Fruit fly (Drosophila melanogaster): ENCODE measurements around the gene RluA-2.

RluA-2 gene

dm6 chr2L:10442048-10442790, 34.7 kb upstream of the RluA-2 start, which contains the start of gene loh (continued):
- TF ChIP-seq cas (GFP tag; IDR thresholded peaks at IDR 0.05) = no peak
- no peak for TF ChIP-seq CG17568 (GFP tag; optimal IDR thresholded peaks at IDR 0.05)
- peak; percentile 18 for TF ChIP-seq CG1603 (tag; optimal IDR thresholded peaks at IDR 0.05)
- TF ChIP-seq YL-1 (GFP tag; optimal IDR thresholded peaks at IDR 0.05) = no peak
- peak; percentile 27 for TF ChIP-seq Hsf (GFP tag; optimal IDR thresholded peaks at IDR 0.05)
- peak; percentile 51 for TF ChIP-seq ind (GFP tag; optimal IDR thresholded peaks at IDR 0.05)
- peak; percentile 49 for TF ChIP-seq CG12104 (GFP tag; optimal IDR thresholded peaks at IDR 0.05)
- no peak for TF ChIP-seq CG14965 (GFP tag; optimal IDR thresholded peaks at IDR 0.05; ENCODE audit: borderline replicate concordance)
- no peak for TF ChIP-seq CkIIα-i1 (GFP tag; IDR thresholded peaks at IDR 0.05)
- peak; percentile 61 for TF ChIP-seq CG1602 (GFP tag; optimal IDR thresholded peaks at IDR 0.05)
- TF ChIP-seq CG9609 (GFP tag; optimal IDR thresholded peaks at IDR 0.05) = no peak
- TF ChIP-seq Ets97D (GFP tag; optimal IDR thresholded peaks at IDR 0.05) = no peak
- TF ChIP-seq Camta (GFP tag; optimal IDR thresholded peaks at IDR 0.05) = no peak
- no peak for TF ChIP-seq org-1 (GFP tag; optimal IDR thresholded peaks at IDR 0.05)
- TF ChIP-seq CG11723 (GFP tag; optimal IDR thresholded peaks at IDR 0.05) = peak; percentile 53
- no peak for TF ChIP-seq CG32767 (GFP tag; IDR thresholded peaks at IDR 0.05)
- peak; percentile 53 for TF ChIP-seq Hr3 (GFP tag; optimal IDR thresholded peaks at IDR 0.05)
- no peak for TF ChIP-seq wdn (GFP tag; IDR thresholded peaks at IDR 0.05)
- TF ChIP-seq Ssrp (tag; optimal IDR thresholded peaks at IDR 0.05) = peak; percentile 63
- no peak for TF ChIP-seq ham (GFP tag; IDR thresholded peaks at IDR 0.05)
- TF ChIP-seq tio (GFP tag; optimal IDR thresholded peaks at IDR 0.05) = peak; percentile 55
- peak in 1 of 2 experiments; percentile 63 for TF ChIP-seq bsh (GFP tag; optimal IDR thresholded peaks at IDR 0.05)
- no peak for TF ChIP-seq Awh (GFP tag; IDR thresholded peaks at IDR 0.05)
- no peak for TF ChIP-seq aop (GFP tag; IDR thresholded peaks at IDR 0.05)
- TF ChIP-seq CG6689 (GFP tag; IDR thresholded peaks at IDR 0.05) = peak; percentile 55
- TF ChIP-seq fd64A (GFP tag; optimal IDR thresholded peaks at IDR 0.05) = no peak
- TF ChIP-seq CG2120 (GFP tag; optimal IDR thresholded peaks at IDR 0.05) = peak; percentile 6
- TF ChIP-seq da (GFP tag; optimal IDR thresholded peaks at IDR 0.05) = no peak
- TF ChIP-seq ash1 (GFP tag; optimal IDR thresholded peaks at IDR 0.05) = no peak
- 0 out of 2 replicates have a peak, but pooled peaks have one; percentile 23 for TF ChIP-seq peb (GFP tag; IDR thresholded peaks at IDR 0.05)
- TF ChIP-seq Nf-YA (GFP tag; IDR thresholded peaks at IDR 0.05) = no peak
- 0 out of 2 replicates have a peak, but pooled peaks have one; percentile 24 for TF ChIP-seq CG1024 (GFP tag; IDR thresholded peaks at IDR 0.05)
- no peak for TF ChIP-seq CG34422 (GFP tag; IDR thresholded peaks at IDR 0.05)
- TF ChIP-seq Sry-β (GFP tag; optimal IDR thresholded peaks at IDR 0.05) = peak; percentile 30
- TF ChIP-seq kah (GFP tag; optimal IDR thresholded peaks at IDR 0.05) = peak; percentile 35
- TF ChIP-seq BEAF-32 (GFP tag; optimal IDR thresholded peaks at IDR 0.05) = no peak
- no peak for TF ChIP-seq CrebB (tag; optimal IDR thresholded peaks at IDR 0.05)
- TF ChIP-seq D19B (GFP tag; optimal IDR thresholded peaks at IDR 0.05) = peak; percentile 36
- TF ChIP-seq Doc2 (GFP tag; IDR thresholded peaks at IDR 0.05) = no peak
- no peak for TF ChIP-seq CG12155 (GFP tag; optimal IDR thresholded peaks at IDR 0.05)
- no peak for TF ChIP-seq CG5953 (GFP tag; IDR thresholded peaks at IDR 0.05)
- TF ChIP-seq CG18599 (GFP tag; optimal IDR thresholded peaks at IDR 0.05) = no peak
- TF ChIP-seq CG31224 (GFP tag; IDR thresholded peaks at IDR 0.05) = no peak
- no peak for TF ChIP-seq CG17802 (tag; optimal IDR thresholded peaks at IDR 0.05)
- peak; percentile 55 for TF ChIP-seq bcd (GFP tag; optimal IDR thresholded peaks at IDR 0.05)
- TF ChIP-seq CG12391 (tag; optimal IDR thresholded peaks at IDR 0.05) = peak; percentile 64
- no peak for TF ChIP-seq GATAe (GFP tag; conservative IDR thresholded peaks at IDR 0.05)
- no peak for TF ChIP-seq Opbp (GFP tag; IDR thresholded peaks at IDR 0.05; ENCODE audit: partially characterized antibody)
- TF ChIP-seq p53 (GFP tag; optimal IDR thresholded peaks at IDR 0.05) = no peak
- TF ChIP-seq dysf (GFP tag; IDR thresholded peaks at IDR 0.05) = no peak; the same call in 1 of the 3 replicates
